Worm (Caenorhabditis elegans): ENCODE measurements around the gene F59B10.3.

The F59B10.3 gene

ce11 chrII:10546784-10547087, 36.4 kb downstream of the F59B10.3 start:
- no peak for TF ChIP-seq sem-2 (GFP tag; optimal IDR thresholded peaks at IDR 0.05)
- peak; percentile 76 for TF ChIP-seq unc-62 (GFP tag; optimal IDR thresholded peaks at IDR 0.05)
- TF ChIP-seq ceh-39 (tag; optimal IDR thresholded peaks at IDR 0.05) = no peak
- no peak for TF ChIP-seq sptf-1 (tag; optimal IDR thresholded peaks at IDR 0.05)
- no peak for TF ChIP-seq drap-1 (GFP tag; optimal IDR thresholded peaks at IDR 0.05)

ce11 chrII:10547311-10547710, 37.0 kb downstream of the F59B10.3 start:
- TF ChIP-seq unc-120 (tag; optimal IDR thresholded peaks at IDR 0.05; ENCODE audit: poor library complexity, severe bottlenecking) (no peak), zip-8 (tag; optimal IDR thresholded peaks at IDR 0.05) (no peak), mab-5 (tag; optimal IDR thresholded peaks at IDR 0.05) (no peak), elt-1 (tag; optimal IDR thresholded peaks at IDR 0.05; ENCODE audit: borderline replicate concordance, insufficient read depth) (no peak), nhr-2 (tag; optimal IDR thresholded peaks at IDR 0.05) (no peak), ceh-39 (tag; optimal IDR thresholded peaks at IDR 0.05) (no peak)

- no peak for TF ChIP-seq nhr-28 (tag; optimal IDR thresholded peaks at IDR 0.05)
- TF ChIP-seq sptf-1 (tag; optimal IDR thresholded peaks at IDR 0.05) = peak; percentile 11
- TF ChIP-seq M03D4.4 (tag; optimal IDR thresholded peaks at IDR 0.05) = peak; percentile 5
- peak; percentile 56 for TF ChIP-seq cnd-1 (tag; optimal IDR thresholded peaks at IDR 0.05)
Measured at ce11 chrII:10547803-10548693, 37.7 kb downstream of the F59B10.3 start.

- no peak for TF ChIP-seq bed-3 (GFP tag; optimal IDR thresholded peaks at IDR 0.05)
- peak; percentile 28 for TF ChIP-seq mls-2 (tag; optimal IDR thresholded peaks at IDR 0.05)
- TF ChIP-seq snpc-4 (tag; optimal IDR thresholded peaks at IDR 0.05) = no peak
- no peak for TF ChIP-seq unc-39 (tag; optimal IDR thresholded peaks at IDR 0.05)
- peak; percentile 32 for TF ChIP-seq lin-32 (GFP tag; optimal IDR thresholded peaks at IDR 0.05)
- TF ChIP-seq cnd-1 (tag; optimal IDR thresholded peaks at IDR 0.05) = peak; percentile 63
- peak; percentile 85 for TF ChIP-seq pha-4 (tag; optimal IDR thresholded peaks at IDR 0.05)
- TF ChIP-seq elt-3 (tag; optimal IDR thresholded peaks at IDR 0.05) = no peak
- TF ChIP-seq sem-2 (GFP tag; optimal IDR thresholded peaks at IDR 0.05) = no peak
- TF ChIP-seq nhr-76 (tag; optimal IDR thresholded peaks at IDR 0.05) = no peak
- TF ChIP-seq unc-62 (GFP tag; optimal IDR thresholded peaks at IDR 0.05) = peak; percentile 65
- no peak for TF ChIP-seq ceh-83 (GFP tag; optimal IDR thresholded peaks at IDR 0.05)
- peak; percentile 30 for TF ChIP-seq lsy-2 (tag; optimal IDR thresholded peaks at IDR 0.05)
- TF ChIP-seq tbx-8 (GFP tag; optimal IDR thresholded peaks at IDR 0.05) = no peak
- TF ChIP-seq nhr-237 (tag; optimal IDR thresholded peaks at IDR 0.05) = peak; percentile 55
- TF ChIP-seq ces-1 (GFP tag; optimal IDR thresholded peaks at IDR 0.05) = peak; percentile 70
- peak; percentile 74 for TF ChIP-seq ham-2 (GFP tag; optimal IDR thresholded peaks at IDR 0.05)
- no peak for TF ChIP-seq mab-5 (tag; optimal IDR thresholded peaks at IDR 0.05)
- TF ChIP-seq nhr-2 (tag; optimal IDR thresholded peaks at IDR 0.05) = peak; percentile 99
- TF ChIP-seq elt-1 (tag; optimal IDR thresholded peaks at IDR 0.05; ENCODE audit: borderline replicate concordance, insufficient read depth) = no peak
- peak; percentile 57 for TF ChIP-seq mep-1 (tag; optimal IDR thresholded peaks at IDR 0.05)
- peak; percentile 10 for TF ChIP-seq ceh-39 (tag; optimal IDR thresholded peaks at IDR 0.05)
- peak; percentile 68 for TF ChIP-seq sptf-1 (tag; optimal IDR thresholded peaks at IDR 0.05)
- TF ChIP-seq flh-1 (GFP tag; optimal IDR thresholded peaks at IDR 0.05) = peak; percentile 22
- TF ChIP-seq lin-13 (tag; optimal IDR thresholded peaks at IDR 0.05) = peak; percentile 67
- peak; percentile 11 for TF ChIP-seq drap-1 (GFP tag; optimal IDR thresholded peaks at IDR 0.05)
- peak; percentile 68 for TF ChIP-seq ztf-11 (tag; optimal IDR thresholded peaks at IDR 0.05)
- peak; percentile 42 for TF ChIP-seq nhr-12 (tag; optimal IDR thresholded peaks at IDR 0.05)
- peak; percentile 71 for TF ChIP-seq unc-120 (tag; optimal IDR thresholded peaks at IDR 0.05; ENCODE audit: poor library complexity, severe bottlenecking)
Measured at ce11 chrII:10548778-10549671, 38.7 kb downstream of the F59B10.3 start.
